Fruit fly (Drosophila melanogaster) whole organism, embryonic: ENCODE data around the gene CG10063.

Experiments
- BEAF-32 ChIP-seq: fragments of 200-800 bp; sonication (Bioruptor generic); optimal IDR thresholded peaks from 3 replicates; lab custom pipeline; 2017; ENCODE audit warnings: missing biosample characterization, missing genetic modification characterization, mild to moderate bottlenecking, moderate library complexity, missing genetic modification reagents
- da ChIP-seq: fragments of 200-800 bp; sonication (Bioruptor generic); optimal IDR thresholded peaks from 2 replicates; lab custom pipeline; 2016; ENCODE audit warnings: missing biosample characterization, missing genetic modification characterization

- TF ChIP-seq da (GFP tag; lab: Kevin White, UChicago) (no peak), BEAF-32 (peak; percentile 41)
Observed at dm6 chr3L:6942103-6942830, 30.0 kb downstream of the CG10063 start.
